Fruit fly (Drosophila melanogaster) whole organism, embryonic: ENCODE measurements around the gene RSG7.

Source experiments
- Antp ChIP-seq: fragments of 200-800 bp; sonication (Bioruptor generic); optimal IDR thresholded peaks from 3 replicates; lab custom pipeline; 2016; ENCODE audit warnings: missing biosample characterization, missing genetic modification characterization
- BEAF-32 ChIP-seq: fragments of 200-800 bp; sonication (Bioruptor generic); optimal IDR thresholded peaks from 3 replicates; lab custom pipeline; 2017; ENCODE audit warnings: missing biosample characterization, missing genetic modification characterization, mild to moderate bottlenecking, moderate library complexity, missing genetic modification reagents
- CG10431 ChIP-seq: fragments of 200-800 bp; sonication (Bioruptor generic); optimal IDR thresholded peaks from 3 replicates; lab custom pipeline; 2018; ENCODE audit warnings: missing biosample characterization, mild to moderate bottlenecking, missing genetic modification characterization
- CG14050 ChIP-seq: fragments of 200-800 bp; sonication (Bioruptor generic); IDR thresholded peaks from 3 replicates; pipeline ENCODE4 v1.3.6; 2022; ENCODE audit warnings: missing biosample characterization, missing genetic modification characterization
- CG14860 ChIP-seq: fragments of 200-800 bp; sonication (Bioruptor generic); IDR thresholded peaks from 3 replicates; pipeline ENCODE4 v1.3.6; 2022; ENCODE audit warnings: missing biosample characterization, missing genetic modification characterization; ENCODE audit not compliant: partially characterized antibody
- CG14965 ChIP-seq: fragments of 200-800 bp; sonication (Bioruptor generic); optimal IDR thresholded peaks from 2 replicates; lab custom pipeline; 2016; ENCODE audit warnings: missing biosample characterization, missing genetic modification characterization, borderline replicate concordance
- CG15514 ChIP-seq: fragments of 200-800 bp; sonication (Bioruptor generic); optimal IDR thresholded peaks from 3 replicates; lab custom pipeline; 2017; ENCODE audit warnings: missing biosample characterization, missing genetic modification characterization, mild to moderate bottlenecking, moderate library complexity, missing genetic modification reagents
- CG17328 ChIP-seq: fragments of 200-800 bp; sonication (Bioruptor generic); IDR thresholded peaks from 2 replicates; pipeline ENCODE4 v1.3.6; 2022; ENCODE audit warnings: missing biosample characterization, missing genetic modification characterization
- CG2116 ChIP-seq: fragments of 200-800 bp; sonication (Bioruptor generic); optimal IDR thresholded peaks from 3 replicates; lab custom pipeline; 2018; ENCODE audit warnings: missing biosample characterization, mild to moderate bottlenecking, missing genetic modification characterization
- CG3065 ChIP-seq: fragments of 200-800 bp; sonication (Bioruptor generic); optimal IDR thresholded peaks from 2 replicates; lab custom pipeline; 2016; ENCODE audit warnings: missing biosample characterization, missing genetic modification characterization
- CG32772 ChIP-seq: fragments of 200-800 bp; sonication (Bioruptor generic); IDR thresholded peaks from 2 replicates; pipeline ENCODE4 v1.3.6; 2022; ENCODE audit warnings: missing biosample characterization, missing genetic modification characterization
- CG3847 ChIP-seq: fragments of 200-800 bp; sonication (Bioruptor generic); IDR thresholded peaks from 2 replicates; pipeline ENCODE4 v1.3.6; 2022; ENCODE audit warnings: missing biosample characterization, missing genetic modification characterization
- CG3995 ChIP-seq: fragments of 200-800 bp; sonication (Bioruptor generic); optimal IDR thresholded peaks from 3 replicates; lab custom pipeline; 2016; ENCODE audit warnings: missing biosample characterization, missing genetic modification characterization
- CG6813 ChIP-seq: fragments of 200-800 bp; sonication (Bioruptor generic); optimal IDR thresholded peaks from 2 replicates; lab custom pipeline; 2017; ENCODE audit warnings: missing biosample characterization, missing genetic modification characterization, mild to moderate bottlenecking, moderate library complexity, missing genetic modification reagents
- CG7745 ChIP-seq: fragments of 200-800 bp; sonication (Bioruptor generic); optimal IDR thresholded peaks from 2 replicates; lab custom pipeline; 2018; ENCODE audit warnings: missing biosample characterization, mild to moderate bottlenecking, missing genetic modification characterization, moderate library complexity
- CG7786 ChIP-seq: fragments of 200-800 bp; sonication (Bioruptor generic); optimal IDR thresholded peaks from 2 replicates; lab custom pipeline; 2016; ENCODE audit warnings: missing biosample characterization, missing genetic modification characterization
- Dp ChIP-seq: fragments of 200-800 bp; sonication (Bioruptor generic); optimal IDR thresholded peaks from 2 replicates; lab custom pipeline; 2018; ENCODE audit warnings: missing biosample characterization, mild to moderate bottlenecking, missing genetic modification characterization, moderate library complexity
- Dref ChIP-seq: fragments of 200-800 bp; sonication (Bioruptor generic); IDR thresholded peaks from 2 replicates; pipeline ENCODE4 v1.3.6; 2022; ENCODE audit warnings: missing biosample characterization, missing genetic modification characterization
- E2f2 ChIP-seq: fragments of 200-800 bp; sonication (Bioruptor generic); IDR thresholded peaks from 2 replicates; pipeline ENCODE4 v1.3.6; 2022; ENCODE audit warnings: missing biosample characterization, missing genetic modification characterization
- Ets65A ChIP-seq: fragments of 200-800 bp; sonication (Bioruptor generic); peaks from one replicate; lab custom pipeline; 2016; ENCODE audit warnings: missing biosample characterization, missing genetic modification characterization
- MBD-R2 ChIP-seq: fragments of 200-800 bp; sonication (Bioruptor generic); IDR thresholded peaks from 2 replicates; pipeline ENCODE4 v1.3.6; 2022; ENCODE audit warnings: missing biosample characterization, missing genetic modification characterization
- MESR4 ChIP-seq: fragments of 200-800 bp; sonication (Bioruptor generic); optimal IDR thresholded peaks from 2 replicates; lab custom pipeline; 2018; ENCODE audit warnings: missing biosample characterization, mild to moderate bottlenecking, missing genetic modification characterization, moderate library complexity
- Max ChIP-seq: fragments of 200-800 bp; sonication (Bioruptor generic); optimal IDR thresholded peaks from 2 replicates; lab custom pipeline; 2016; ENCODE audit warnings: missing biosample characterization, mild to moderate bottlenecking, missing genetic modification characterization
- Med ChIP-seq: fragments of 200-800 bp; sonication (Bioruptor generic); peaks from one replicate; lab custom pipeline; 2016; ENCODE audit warnings: missing biosample characterization, missing genetic modification characterization, mild to moderate bottlenecking, inconsistent platforms, moderate library complexity
- Opbp ChIP-seq: fragments of 200-800 bp; sonication (Bioruptor generic); IDR thresholded peaks from 3 replicates; pipeline ENCODE4 v1.3.6; 2022; ENCODE audit warnings: missing biosample characterization, missing genetic modification characterization; ENCODE audit not compliant: partially characterized antibody
- Rfx ChIP-seq: fragments of 200-800 bp; sonication (Bioruptor generic); IDR thresholded peaks from 2 replicates; pipeline ENCODE4 v1.3.6; 2022; ENCODE audit warnings: missing biosample characterization, missing genetic modification characterization
- TFAM ChIP-seq: fragments of 200-800 bp; sonication (Bioruptor generic); optimal IDR thresholded peaks from 2 replicates; lab custom pipeline; 2017; ENCODE audit warnings: missing biosample characterization, missing genetic modification characterization, inconsistent platforms
- Taf1 ChIP-seq: fragments of 200-800 bp; sonication (Bioruptor generic); IDR thresholded peaks from 2 replicates; pipeline ENCODE4 v1.3.6; 2022; ENCODE audit warnings: missing biosample characterization, missing genetic modification characterization
- Usf ChIP-seq: fragments of 200-800 bp; sonication (Bioruptor generic); optimal IDR thresholded peaks from 2 replicates; lab custom pipeline; 2017; ENCODE audit warnings: missing genotype, missing biosample characterization, missing genetic modification characterization
- amos ChIP-seq: fragments of 200-800 bp; sonication (Bioruptor generic); IDR thresholded peaks from 2 replicates; pipeline ENCODE4 v1.3.6; 2022; ENCODE audit warnings: missing biosample characterization, missing genetic modification characterization; ENCODE audit not compliant: partially characterized antibody
- bab2 ChIP-seq: fragments of 200-800 bp; sonication (Bioruptor generic); optimal IDR thresholded peaks from 2 replicates; lab custom pipeline; 2016; ENCODE audit warnings: missing biosample characterization, missing genetic modification characterization
- cwo ChIP-seq: fragments of 200-800 bp; sonication (Bioruptor generic); optimal IDR thresholded peaks from 3 replicates; lab custom pipeline; 2017; ENCODE audit warnings: missing biosample characterization, missing genetic modification characterization, mild to moderate bottlenecking, moderate library complexity, missing genetic modification reagents
- disco-r ChIP-seq: fragments of 200-800 bp; sonication (Bioruptor generic); optimal IDR thresholded peaks from 2 replicates; lab custom pipeline; 2016; ENCODE audit warnings: missing biosample characterization, missing genetic modification characterization
- dm ChIP-seq: fragments of 200-800 bp; sonication (Bioruptor generic); optimal IDR thresholded peaks from 3 replicates; lab custom pipeline; 2016; ENCODE audit warnings: missing biosample characterization, missing genetic modification characterization
- emc ChIP-seq: fragments of 200-800 bp; sonication (Bioruptor generic); optimal IDR thresholded peaks from 2 replicates; lab custom pipeline; 2016; ENCODE audit warnings: missing biosample characterization, missing genetic modification characterization
- grn ChIP-seq: fragments of 200-800 bp; sonication (Bioruptor generic); optimal IDR thresholded peaks from 3 replicates; lab custom pipeline; 2017; ENCODE audit warnings: missing biosample characterization, missing genetic modification characterization
- her ChIP-seq: fragments of 200-800 bp; sonication (Bioruptor generic); optimal IDR thresholded peaks from 2 replicates; lab custom pipeline; 2016; ENCODE audit warnings: missing biosample characterization, missing genetic modification characterization
- knrl ChIP-seq: fragments of 200-800 bp; sonication (Bioruptor generic); IDR thresholded peaks from 3 replicates; pipeline ENCODE4 v1.3.6; 2022; ENCODE audit warnings: missing biosample characterization, missing genetic modification characterization; ENCODE audit not compliant: partially characterized antibody
- nom ChIP-seq: fragments of 200-800 bp; sonication (Bioruptor generic); optimal IDR thresholded peaks from 2 replicates; lab custom pipeline; 2017; ENCODE audit warnings: missing biosample characterization, missing genetic modification characterization, mild to moderate bottlenecking, moderate library complexity, missing genetic modification reagents
- pzg ChIP-seq: fragments of 200-800 bp; sonication (Bioruptor generic); optimal IDR thresholded peaks from 3 replicates; lab custom pipeline; 2018; ENCODE audit warnings: missing biosample characterization, mild to moderate bottlenecking, missing genetic modification characterization, moderate library complexity
- rib ChIP-seq: fragments of 200-800 bp; sonication (Bioruptor generic); IDR thresholded peaks from 2 replicates; pipeline ENCODE4 v1.3.6; 2022; ENCODE audit warnings: missing biosample characterization, missing genetic modification characterization
- row ChIP-seq: fragments of 200-800 bp; sonication (Bioruptor generic); IDR thresholded peaks from 3 replicates; pipeline ENCODE4 v1.3.6; 2022; ENCODE audit warnings: missing biosample characterization, missing genetic modification characterization
- sens ChIP-seq: fragments of 200-800 bp; sonication (Bioruptor generic); peaks from one replicate; lab custom pipeline; 2016; ENCODE audit warnings: missing biosample characterization, missing genetic modification characterization
- vnd ChIP-seq: fragments of 200-800 bp; sonication (Bioruptor generic); IDR thresholded peaks from 3 replicates; pipeline ENCODE4 v1.3.6; 2022; ENCODE audit warnings: missing biosample characterization, missing genetic modification characterization; ENCODE audit not compliant: partially characterized antibody

RSG7 gene

DNA sequence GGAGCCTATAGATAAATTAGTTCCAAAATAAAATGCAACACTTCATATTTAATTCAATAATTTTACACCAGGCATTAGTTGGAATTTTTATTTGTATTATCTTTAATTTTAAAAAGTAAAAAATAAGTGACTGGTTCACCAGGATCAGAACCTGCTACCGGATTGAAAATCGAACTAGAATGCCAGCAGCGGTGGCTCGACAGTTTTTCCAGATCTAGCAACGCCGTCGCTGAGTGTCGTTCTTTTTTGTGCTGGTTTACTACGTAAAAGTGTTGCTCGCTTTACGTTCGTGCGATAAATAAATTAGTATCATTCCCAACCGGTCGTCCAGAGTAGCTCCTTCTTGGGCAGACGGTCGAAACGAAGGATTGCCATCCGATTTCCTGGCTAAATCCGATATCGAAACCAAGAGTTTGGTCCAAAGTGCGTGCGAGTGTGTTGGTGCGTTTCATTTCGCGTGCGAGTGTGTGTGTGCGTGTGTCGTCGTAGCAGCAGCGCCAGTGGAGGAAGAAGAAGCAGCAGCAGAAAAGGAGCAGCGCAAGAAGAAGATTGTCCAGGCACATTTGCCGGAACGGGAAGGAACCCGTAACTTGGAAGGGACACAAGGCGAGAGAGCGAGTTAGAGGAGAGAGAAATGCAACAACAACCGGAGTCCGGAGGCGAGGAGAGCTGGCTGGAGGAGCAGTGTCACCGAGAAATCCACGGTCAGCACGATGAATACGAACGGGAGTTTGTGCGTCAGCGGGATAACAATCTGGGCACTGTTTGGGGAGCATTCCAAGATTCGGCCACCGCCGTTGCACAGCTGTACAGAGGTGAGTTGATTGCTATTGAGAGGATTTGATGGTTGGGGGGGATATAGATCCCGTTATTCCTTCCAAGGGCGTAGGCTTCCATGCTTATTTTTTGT, 52.1 kb downstream of the RSG7 start, which contains the start of gene CG4768 (continued):
- TF ChIP-seq CG7745 (tag; lab: Kevin White, UChicago) (no peak), TFAM (no peak), CG14050 (no peak), her (GFP tag; lab: Kevin White, UChicago) (no peak), CG3065 (GFP tag; lab: Kevin White, UChicago) (no peak), CG14860 (GFP tag; lab: Robert Waterston, UW) (no peak), rib (GFP tag; lab: Robert Waterston, UW) (no peak), vnd (GFP tag; lab: Robert Waterston, UW) (no peak), CG6813 (GFP tag; lab: Kevin White, UChicago) (no peak), nom (GFP tag; lab: Kevin White, UChicago) (peak; percentile 17), CG17328 (GFP tag; lab: Robert Waterston, UW) (no peak), emc (GFP tag; lab: Kevin White, UChicago) (no peak), CG7786 (GFP tag; lab: Kevin White, UChicago) (no peak), grn (GFP tag; lab: Kevin White, UChicago) (no peak), disco-r (GFP tag; lab: Kevin White, UChicago) (no peak), bab2 (GFP tag; lab: Kevin White, UChicago) (no peak)
- TF ChIP-seq, all 482 proteins: peak for 40

DNA sequence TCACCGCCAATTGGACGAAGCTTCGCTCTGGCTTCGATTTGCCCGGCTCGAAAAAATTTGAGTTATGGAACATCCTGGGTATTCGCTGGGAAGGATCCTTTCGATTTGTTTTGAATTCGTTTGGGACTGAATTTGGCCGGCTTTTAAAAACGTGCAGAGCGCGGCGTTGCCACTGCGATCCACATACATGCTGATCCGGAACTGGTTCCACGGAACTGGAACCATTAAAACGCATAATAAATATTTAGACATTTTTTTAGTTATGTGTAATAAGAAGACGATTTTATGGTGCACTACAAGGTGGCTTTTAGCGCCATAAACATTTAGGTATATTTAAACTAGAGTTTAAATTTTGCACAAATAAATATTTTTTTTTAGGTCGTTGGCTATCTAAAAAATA, 53.2 kb downstream of the RSG7 start, which contains the start of gene Rrp45:
Rrp45 (minus strand) TSS at position 209 of the 400 bp plus-strand sequence.
- TF ChIP-seq CG2116 (GFP tag; lab: Kevin White, UChicago) (peak; percentile 5), CG32772 (GFP tag; lab: Robert Waterston, UW) (no peak), dm (GFP tag; lab: Kevin White, UChicago) (peak; percentile 66), E2f2 (GFP tag; lab: Robert Waterston, UW) (peak; percentile 50), BEAF-32 (GFP tag; lab: Kevin White, UChicago) (peak; percentile 16), MESR4 (GFP tag; lab: Kevin White, UChicago) (peak; percentile 37), pzg (GFP tag; lab: Kevin White, UChicago) (peak; percentile 31), sens (peak; percentile 9), cwo (peak; percentile 4), Ets65A (peak; percentile 39), CG3847 (peak; percentile 30; the same call in 1 of the 2 replicates), CG15514 (peak; percentile 99), knrl (peak; percentile 20; the same call in 1 of the 3 replicates), MBD-R2 (GFP tag; lab: Robert Waterston, UW) (peak; percentile 77), Usf (GFP tag; lab: Kevin White, UChicago) (no peak), Dref (GFP tag; lab: Robert Waterston, UW) (0 out of 2 replicates have a peak, but pooled peaks have one; percentile 21), Taf1 (no peak), Opbp (no peak), Med (GFP tag; lab: Kevin White, UChicago) (peak; percentile 64), CG14965 (no peak), Max (GFP tag; lab: Kevin White, UChicago) (peak; percentile 14), row (GFP tag; lab: Robert Waterston, UW) (peak; percentile 73), Dp (peak; percentile 41), Antp (GFP tag; lab: Kevin White, UChicago) (no peak), amos (GFP tag; lab: Robert Waterston, UW) (peak; percentile 44; the same call in 1 of the 2 replicates), CG10431 (GFP tag; lab: Kevin White, UChicago) (peak; percentile 96), Rfx (GFP tag; lab: Robert Waterston, UW) (0 out of 2 replicates have a peak, but pooled peaks have one; percentile 21), CG3995 (GFP tag; lab: Kevin White, UChicago) (peak; percentile 88)
